Worm (Caenorhabditis elegans): Measurements from ENCODE around the gene C39B10.3.

ce11 chrX:10463542-10463941, 19.6 kb downstream of the C39B10.3 start, which contains the start of gene C39B10.1:
- TF ChIP-seq lin-35 (GFP tag; optimal IDR thresholded peaks at IDR 0.05) (no peak), ama-1 (optimal IDR thresholded peaks at IDR 0.05) (no peak)

Data from whole organism, L1 larva.